Worm (Caenorhabditis elegans) whole organism, mixed stage, embryonic: ENCODE data around the gene oig-1.

Source experiments
- M03D4.4 ChIP-seq: sonication (generic microtip); optimal IDR thresholded peaks from 2 replicates; lab custom pipeline; 2017; ENCODE audit warnings: mild to moderate bottlenecking, missing genetic modification characterization, missing compliant biosample characterization
- bed-3 ChIP-seq: fragments of 200-800 bp; sonication (Bioruptor generic); optimal IDR thresholded peaks from 3 replicates; lab custom pipeline; 2018; ENCODE audit warnings: mild to moderate bottlenecking, missing genetic modification characterization, moderate library complexity, missing compliant biosample characterization
- nhr-12 ChIP-seq: fragments of 150-350 bp; optimal IDR thresholded peaks from 2 replicates; lab custom pipeline; 2014; ENCODE audit warnings: missing biosample characterization, missing genetic modification characterization
- nhr-2 ChIP-seq: fragments of 150-350 bp; optimal IDR thresholded peaks from 2 replicates; lab custom pipeline; 2014; ENCODE audit warnings: missing biosample characterization, missing genetic modification characterization
- nhr-237 ChIP-seq: fragments of 150-350 bp; optimal IDR thresholded peaks from 2 replicates; lab custom pipeline; 2014; ENCODE audit warnings: missing biosample characterization, missing genetic modification characterization
- nhr-76 ChIP-seq: sonication (generic microtip); optimal IDR thresholded peaks from 2 replicates; lab custom pipeline; 2017; ENCODE audit warnings: missing biosample characterization, missing genetic modification characterization
- pha-4 ChIP-seq: fragments of 150-350 bp; optimal IDR thresholded peaks from 2 replicates; lab custom pipeline; 2018; ENCODE audit warnings: missing biosample characterization, missing genetic modification reagents, missing genetic modification characterization
- unc-39 ChIP-seq: fragments of 150-350 bp; optimal IDR thresholded peaks from 2 replicates; lab custom pipeline; 2014; ENCODE audit warnings: missing biosample characterization, missing genetic modification characterization
- unc-62 ChIP-seq: fragments of 150-350 bp; optimal IDR thresholded peaks from 2 replicates; lab custom pipeline; 2014; ENCODE audit warnings: missing biosample characterization, missing genetic modification reagents, missing genetic modification characterization
- ztf-11 ChIP-seq: fragments of 150-350 bp; optimal IDR thresholded peaks from 2 replicates; lab custom pipeline; 2014; ENCODE audit warnings: missing biosample characterization, missing genetic modification characterization

ce11 chrIII:6509301-6509700 is 16.2 kb downstream of the oig-1 start:
- TF ChIP-seq nhr-2, result no peak
- TF ChIP-seq ztf-11 (tag; lab: Kevin White, UChicago), result no peak
- no peak for TF ChIP-seq nhr-12 (tag; lab: Kevin White, UChicago)
- no peak for TF ChIP-seq M03D4.4
- no peak for TF ChIP-seq unc-39 (tag; lab: Kevin White, UChicago)
- TF ChIP-seq nhr-237 (tag; lab: Kevin White, UChicago), result no peak
- TF ChIP-seq pha-4 (tag; lab: Kevin White, UChicago), result no peak
- no peak for TF ChIP-seq nhr-76 (tag; lab: Kevin White, UChicago)
- no peak for TF ChIP-seq bed-3
- no peak for TF ChIP-seq unc-62 (GFP tag; lab: Kevin White, UChicago)
